Worm (Caenorhabditis elegans) whole organism, L3 larva: Measurements from ENCODE around the gene F18A1.1.

Experiments used
- ZK546.5 ChIP-seq: sonication (generic microtip); optimal IDR thresholded peaks from 2 replicates; lab custom pipeline; 2017; ENCODE audit warnings: missing biosample characterization, missing genetic modification characterization
- ama-1 ChIP-seq: fragments of 150-350 bp; optimal IDR thresholded peaks from 2 replicates; lab custom pipeline; 2018
- lin-39 ChIP-seq: fragments of 150-350 bp; optimal IDR thresholded peaks from 2 replicates; lab custom pipeline; 2018; ENCODE audit warnings: missing biosample characterization, missing genetic modification reagents, missing genetic modification characterization
- mdl-1 ChIP-seq: fragments of 150-350 bp; optimal IDR thresholded peaks from 2 replicates; lab custom pipeline; 2014; ENCODE audit warnings: missing biosample characterization, missing genetic modification characterization
- nhr-12 ChIP-seq: fragments of 150-350 bp; optimal IDR thresholded peaks from 2 replicates; lab custom pipeline; 2014; ENCODE audit warnings: missing biosample characterization, missing genetic modification characterization
- nhr-28 ChIP-seq: fragments of 150-350 bp; optimal IDR thresholded peaks from 2 replicates; lab custom pipeline; 2014; ENCODE audit warnings: missing biosample characterization, missing genetic modification characterization
- snpc-4 ChIP-seq: fragments of 150-350 bp; optimal IDR thresholded peaks from 2 replicates; lab custom pipeline; 2014; ENCODE audit warnings: missing biosample characterization, missing genetic modification characterization
- ztf-11 ChIP-seq: fragments of 150-350 bp; optimal IDR thresholded peaks from 2 replicates; lab custom pipeline; 2014; ENCODE audit warnings: missing biosample characterization, missing genetic modification characterization

DNA sequence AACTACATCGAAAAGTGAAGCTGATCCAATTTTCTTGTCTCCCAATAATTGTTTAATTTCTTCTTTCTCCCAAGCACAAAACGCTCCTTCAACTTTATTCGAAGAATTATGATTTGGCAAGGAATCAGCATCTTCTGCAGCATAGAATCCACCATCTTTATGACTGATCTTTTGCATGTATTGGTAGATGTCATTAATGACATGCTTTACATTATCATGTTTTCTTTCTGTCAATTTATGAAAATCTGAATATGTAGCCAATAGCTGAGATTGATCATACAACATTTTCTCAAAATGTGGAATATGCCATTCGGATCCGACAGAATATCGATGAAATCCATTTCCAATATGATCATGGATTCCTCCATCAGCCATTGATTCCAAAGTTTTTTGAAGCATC, 12.5 kb downstream of the F18A1.1 start:
- TF ChIP-seq nhr-28 (tag; lab: Kevin White, UChicago) (no peak), ztf-11 (tag; lab: Kevin White, UChicago) (no peak), nhr-12 (tag; lab: Kevin White, UChicago) (no peak), mdl-1 (tag; lab: Kevin White, UChicago) (no peak), lin-39 (tag; lab: Kevin White, UChicago) (no peak), ama-1 (no peak), snpc-4 (tag; lab: Kevin White, UChicago) (no peak), ZK546.5 (tag; lab: Kevin White, UChicago) (no peak)
